Worm (Caenorhabditis elegans) whole organism, late embryonic: ENCODE results near the gene kqt-2.

ENCODE experiments used
- ama-1 ChIP-seq: fragments of 150-350 bp; optimal IDR thresholded peaks from 2 replicates; lab custom pipeline; 2014
- ceh-14 ChIP-seq: sonication (generic microtip); optimal IDR thresholded peaks from 2 replicates; lab custom pipeline; 2016; ENCODE audit warnings: missing genotype, missing genetic modification characterization, missing compliant biosample characterization
- ceh-18 ChIP-seq: sonication (generic microtip); optimal IDR thresholded peaks from 2 replicates; lab custom pipeline; 2016; ENCODE audit warnings: missing genetic modification characterization, missing compliant biosample characterization
- ceh-2 ChIP-seq: sonication (generic microtip); optimal IDR thresholded peaks from 2 replicates; lab custom pipeline; 2016; ENCODE audit warnings: missing genotype, missing genetic modification characterization, missing compliant biosample characterization
- ceh-22 ChIP-seq: sonication (generic microtip); optimal IDR thresholded peaks from 2 replicates; lab custom pipeline; 2017; ENCODE audit warnings: missing biosample characterization, missing genetic modification characterization
- ceh-31 ChIP-seq: sonication (generic microtip); optimal IDR thresholded peaks from 2 replicates; lab custom pipeline; 2016; ENCODE audit warnings: missing genetic modification characterization, missing compliant biosample characterization
- ceh-34 ChIP-seq: sonication (generic microtip); optimal IDR thresholded peaks from 2 replicates; lab custom pipeline; 2016; ENCODE audit warnings: mild to moderate bottlenecking, missing genetic modification characterization, missing compliant biosample characterization
- ceh-45 ChIP-seq: fragments of 200-800 bp; sonication (Bioruptor generic); IDR thresholded peaks from 2 replicates; pipeline ENCODE4 v1.3.6; 2022; ENCODE audit warnings: missing genetic modification reagents, missing genetic modification characterization, missing compliant biosample characterization
- ceh-48 ChIP-seq: sonication (generic microtip); optimal IDR thresholded peaks from 2 replicates; lab custom pipeline; 2016; ENCODE audit warnings: missing genetic modification characterization, inconsistent platforms, missing compliant biosample characterization
- ceh-6 ChIP-seq: fragments of 200-800 bp; sonication (Bioruptor generic); optimal IDR thresholded peaks from 2 replicates; lab custom pipeline; 2018; ENCODE audit warnings: mild to moderate bottlenecking, missing genetic modification characterization, missing compliant biosample characterization
- che-1 ChIP-seq: sonication (generic microtip); optimal IDR thresholded peaks from 2 replicates; lab custom pipeline; 2016; ENCODE audit warnings: mild to moderate bottlenecking, missing genetic modification characterization, missing compliant biosample characterization
- dve-1 ChIP-seq: sonication (generic microtip); optimal IDR thresholded peaks from 2 replicates; lab custom pipeline; 2017; ENCODE audit warnings: antibody characterized with exemption, mild to moderate bottlenecking, missing genetic modification characterization, missing compliant biosample characterization
- elt-2 ChIP-seq: sonication (generic microtip); optimal IDR thresholded peaks from 2 replicates; lab custom pipeline; 2016; ENCODE audit warnings: missing genetic modification reagents, missing genetic modification characterization, missing compliant biosample characterization
- eyg-1 ChIP-seq: sonication (generic microtip); optimal IDR thresholded peaks from 2 replicates; lab custom pipeline; 2016; ENCODE audit warnings: missing genotype, missing genetic modification characterization, missing compliant biosample characterization
- hlh-30 ChIP-seq: sonication (generic microtip); optimal IDR thresholded peaks from 2 replicates; lab custom pipeline; 2017; ENCODE audit warnings: antibody characterized with exemption, missing genetic modification characterization, missing compliant biosample characterization; ENCODE audit not compliant: insufficient read depth
- hlh-8 ChIP-seq: sonication (generic microtip); optimal IDR thresholded peaks from 2 replicates; lab custom pipeline; 2016; ENCODE audit warnings: missing genotype, missing genetic modification characterization, missing compliant biosample characterization
- madf-2 ChIP-seq: sonication (generic microtip); optimal IDR thresholded peaks from 2 replicates; lab custom pipeline; 2017; ENCODE audit warnings: missing genetic modification characterization, missing compliant biosample characterization
- mec-3 ChIP-seq: sonication (generic microtip); optimal IDR thresholded peaks from 2 replicates; lab custom pipeline; 2016; ENCODE audit warnings: borderline replicate concordance, missing genetic modification characterization, missing compliant biosample characterization
- nfya-1 ChIP-seq: sonication (generic microtip); optimal IDR thresholded peaks from 2 replicates; lab custom pipeline; 2017; ENCODE audit warnings: missing genetic modification characterization, mild to moderate bottlenecking, missing compliant biosample characterization, antibody characterized with exemption, moderate library complexity
- nhr-11 ChIP-seq: fragments of 150-350 bp; optimal IDR thresholded peaks from 2 replicates; lab custom pipeline; 2014; ENCODE audit warnings: missing biosample characterization, missing genetic modification characterization
- odd-2 ChIP-seq: sonication (generic microtip); optimal IDR thresholded peaks from 2 replicates; lab custom pipeline; 2017; ENCODE audit warnings: antibody characterized with exemption, mild to moderate bottlenecking, missing genetic modification characterization, missing compliant biosample characterization
- pag-3 ChIP-seq: sonication (generic microtip); optimal IDR thresholded peaks from 2 replicates; lab custom pipeline; 2016; ENCODE audit warnings: missing compliant biosample characterization, missing genetic modification characterization, borderline replicate concordance
- pax-1 ChIP-seq: fragments of 150-350 bp; optimal IDR thresholded peaks from 2 replicates; lab custom pipeline; 2014; ENCODE audit warnings: missing biosample characterization, missing genetic modification characterization
- pqm-1 ChIP-seq: sonication (generic microtip); optimal IDR thresholded peaks from 2 replicates; lab custom pipeline; 2016; ENCODE audit warnings: missing genetic modification characterization, missing compliant biosample characterization
- pros-1 ChIP-seq: fragments of 150-350 bp; optimal IDR thresholded peaks from 2 replicates; lab custom pipeline; 2014; ENCODE audit warnings: missing biosample characterization, missing genetic modification reagents, missing genetic modification characterization
- ref-2 ChIP-seq: sonication (generic microtip); optimal IDR thresholded peaks from 2 replicates; lab custom pipeline; 2016; ENCODE audit warnings: missing genetic modification characterization, missing compliant biosample characterization
- rnt-1 ChIP-seq: sonication (generic microtip); optimal IDR thresholded peaks from 2 replicates; lab custom pipeline; 2016; ENCODE audit warnings: missing genetic modification characterization, missing compliant biosample characterization
- sdc-2 ChIP-seq: sonication (generic microtip); optimal IDR thresholded peaks from 2 replicates; lab custom pipeline; 2016; ENCODE audit warnings: missing genotype, missing genetic modification characterization, missing compliant biosample characterization
- sox-4 ChIP-seq: sonication (generic microtip); optimal IDR thresholded peaks from 2 replicates; lab custom pipeline; 2017; ENCODE audit warnings: mild to moderate bottlenecking, missing genetic modification characterization, inconsistent platforms, missing compliant biosample characterization
- syd-9 ChIP-seq: sonication (generic microtip); optimal IDR thresholded peaks from 2 replicates; lab custom pipeline; 2016; ENCODE audit warnings: mild to moderate bottlenecking, missing genetic modification characterization, moderate library complexity, missing compliant biosample characterization
- tbx-2 ChIP-seq: sonication (generic microtip); optimal IDR thresholded peaks from 2 replicates; lab custom pipeline; 2016; ENCODE audit warnings: missing genetic modification characterization, missing compliant biosample characterization
- ttx-3 ChIP-seq: sonication (generic microtip); optimal IDR thresholded peaks from 2 replicates; lab custom pipeline; 2016; ENCODE audit warnings: missing genetic modification reagents, missing genetic modification characterization, missing compliant biosample characterization
- unc-42 ChIP-seq: sonication (generic microtip); optimal IDR thresholded peaks from 2 replicates; lab custom pipeline; 2016; ENCODE audit warnings: missing genotype, missing genetic modification characterization, missing compliant biosample characterization
- unc-55 ChIP-seq: sonication (generic microtip); optimal IDR thresholded peaks from 2 replicates; lab custom pipeline; 2017; ENCODE audit warnings: missing biosample characterization, missing genetic modification reagents, missing genetic modification characterization
- ztf-16 ChIP-seq: sonication (generic microtip); optimal IDR thresholded peaks from 2 replicates; lab custom pipeline; 2017; ENCODE audit warnings: missing genetic modification characterization, missing compliant biosample characterization

The kqt-2 gene

ce11 chrX:8246126-8246525, at the start of gene kqt-2:
kqt-2 (minus strand) TSS chrX:8246369.
- TF ChIP-seq elt-2 (tag; lab: Kevin White, UChicago) (peak; percentile 46), pag-3 (no peak)
- TF ChIP-seq, all 69 proteins: peak for 1

DNA sequence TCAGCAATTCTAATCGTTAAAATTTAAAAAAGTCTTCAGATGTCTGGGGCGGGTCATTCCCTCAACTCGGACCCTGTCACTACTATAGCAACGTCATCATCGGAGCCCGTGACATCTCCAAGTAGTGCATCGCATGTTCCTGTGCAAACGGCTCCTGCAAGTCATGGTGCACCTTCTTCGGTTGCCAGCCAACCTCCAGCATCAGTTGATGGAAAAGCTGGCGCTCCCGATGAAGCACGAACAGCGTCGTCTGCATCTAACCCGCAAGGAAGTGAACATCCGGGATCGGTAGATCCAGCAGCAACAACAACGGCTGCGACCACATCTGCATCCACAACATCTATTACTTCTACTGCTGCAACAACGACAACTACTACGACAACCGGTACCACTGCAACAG, 48.4 kb upstream of the kqt-2 start, which contains the start of gene R09F10.3:
Gene R09F10.3 (plus strand): TSS at position 40 of the 400 bp plus-strand sequence.
- no peak for TF ChIP-seq ttx-3 (tag; lab: Kevin White, UChicago)
- TF ChIP-seq ceh-22 (tag; lab: Kevin White, UChicago): no peak

- TF ChIP-seq sdc-2 (tag; lab: Kevin White, UChicago): peak; percentile 49
- peak; percentile 16 for TF ChIP-seq ceh-48 (tag; lab: Kevin White, UChicago)
- TF ChIP-seq ceh-2 (tag; lab: Kevin White, UChicago): peak; percentile 1
- TF ChIP-seq tbx-2 (tag; lab: Kevin White, UChicago): peak; percentile 64
- TF ChIP-seq ceh-18 (tag; lab: Kevin White, UChicago): peak; percentile 55
- TF ChIP-seq odd-2 (tag; lab: Kevin White, UChicago): no peak
- peak; percentile 40 for TF ChIP-seq unc-42 (tag; lab: Kevin White, UChicago)
- peak; percentile 10 for TF ChIP-seq eyg-1 (tag; lab: Kevin White, UChicago)
- peak; percentile 80 for TF ChIP-seq ceh-31 (tag; lab: Kevin White, UChicago)
- no peak for TF ChIP-seq pqm-1 (tag; lab: Kevin White, UChicago)
- no peak for TF ChIP-seq ztf-16 (tag; lab: Kevin White, UChicago)
- peak; percentile 35 for TF ChIP-seq rnt-1
- TF ChIP-seq nfya-1 (tag; lab: Kevin White, UChicago): peak; percentile 69
- peak; percentile 82 for TF ChIP-seq ceh-34
- peak; percentile 77 for TF ChIP-seq ref-2 (tag; lab: Kevin White, UChicago)
- peak; percentile 11 for TF ChIP-seq hlh-30 (tag; lab: Kevin White, UChicago)
- TF ChIP-seq dve-1 (tag; lab: Kevin White, UChicago): peak; percentile 18
- TF ChIP-seq sox-4 (tag; lab: Kevin White, UChicago): no peak
- peak; percentile 77 for TF ChIP-seq unc-55
- TF ChIP-seq pros-1 (tag; lab: Kevin White, UChicago): peak; percentile 36
- no peak for TF ChIP-seq ceh-6 (GFP tag; lab: Kevin White, UChicago)
These were observed 40.7 kb upstream of the kqt-2 start, which contains the start of gene sec-16A.2 for ce11 chrX:8286740-8287299. sec-16A.2 (plus strand) TSS chrX:8287249.

- TF ChIP-seq nhr-11 (tag; lab: Kevin White, UChicago) (no peak), eyg-1 (tag; lab: Kevin White, UChicago) (no peak), hlh-8 (tag; lab: Kevin White, UChicago) (no peak), madf-2 (tag; lab: Kevin White, UChicago) (no peak)
These were observed 40.0 kb upstream of the kqt-2 start for ce11 chrX:8286164-8286563.

ce11 chrX:8285169-8285796, 39.1 kb upstream of the kqt-2 start, which contains the start of the genes fis-2 and F13B9.2:
fis-2 (minus strand) TSS chrX:8285219.
F13B9.2 (plus strand) TSS chrX:8285683.
- TF ChIP-seq syd-9 (no peak), ceh-45 (GFP tag; lab: Robert Waterston, UW) (no peak), ceh-14 (no peak), ama-1 (lab: Kevin White, UChicago) (no peak), ceh-6 (GFP tag; lab: Kevin White, UChicago) (no peak), pax-1 (no peak), ztf-16 (tag; lab: Kevin White, UChicago) (no peak), mec-3 (tag; lab: Kevin White, UChicago) (no peak), nfya-1 (tag; lab: Kevin White, UChicago) (no peak), che-1 (tag; lab: Kevin White, UChicago) (no peak), ref-2 (tag; lab: Kevin White, UChicago) (no peak)
